Fruit fly (Drosophila melanogaster) whole organism, embryonic: ENCODE results near the gene Tre1.
A peak's percentile ranks its signal among the peaks of the same experiment; 100 is the strongest.

Experiments
- Adf1 ChIP-seq: fragments of 200-800 bp; sonication (Bioruptor generic); IDR thresholded peaks from 2 replicates; pipeline ENCODE4 v1.3.6; 2022; ENCODE audit warnings: missing biosample characterization, missing genetic modification characterization
- Asciz ChIP-seq: fragments of 200-800 bp; sonication (Bioruptor generic); optimal IDR thresholded peaks from 2 replicates; lab custom pipeline; 2017; ENCODE audit warnings: missing biosample characterization, mild to moderate bottlenecking, missing genetic modification characterization, missing genetic modification reagents
- CG10959 ChIP-seq: fragments of 200-800 bp; sonication (Bioruptor generic); IDR thresholded peaks from 2 replicates; pipeline ENCODE4 v1.3.6; 2022; ENCODE audit warnings: missing biosample characterization, missing genetic modification characterization
- CG11456 ChIP-seq: fragments of 200-800 bp; sonication (Bioruptor generic); IDR thresholded peaks from 3 replicates; pipeline ENCODE4 v1.3.6; 2022; ENCODE audit warnings: missing biosample characterization, missing genetic modification characterization
- CG12219 ChIP-seq: fragments of 200-800 bp; sonication (Bioruptor generic); optimal IDR thresholded peaks from 3 replicates; lab custom pipeline; 2018; ENCODE audit warnings: missing biosample characterization, mild to moderate bottlenecking, missing genetic modification characterization
- CG13123 ChIP-seq: fragments of 200-800 bp; sonication (Bioruptor generic); optimal IDR thresholded peaks from 2 replicates; lab custom pipeline; 2016; ENCODE audit warnings: missing biosample characterization, missing genetic modification characterization
- CG13424 ChIP-seq: fragments of 200-800 bp; sonication (Bioruptor generic); optimal IDR thresholded peaks from 2 replicates; lab custom pipeline; 2019; ENCODE audit warnings: missing biosample characterization, mild to moderate bottlenecking, missing genetic modification characterization, moderate library complexity
- CG14014 ChIP-seq: fragments of 200-800 bp; sonication (Bioruptor generic); IDR thresholded peaks from 2 replicates; pipeline ENCODE4 v1.3.6; 2022; ENCODE audit warnings: missing biosample characterization, missing genetic modification characterization
- CG1603 ChIP-seq: fragments of 200-800 bp; sonication (Bioruptor generic); optimal IDR thresholded peaks from 2 replicates; lab custom pipeline; 2019; ENCODE audit warnings: missing biosample characterization, mild to moderate bottlenecking, missing genetic modification characterization, moderate library complexity
- CG18599 ChIP-seq: fragments of 200-800 bp; sonication (Bioruptor generic); optimal IDR thresholded peaks from 3 replicates; lab custom pipeline; 2017; ENCODE audit warnings: missing biosample characterization, missing genetic modification characterization, mild to moderate bottlenecking, moderate library complexity, missing genetic modification reagents
- CG2120 ChIP-seq: fragments of 200-800 bp; sonication (Bioruptor generic); optimal IDR thresholded peaks from 3 replicates; lab custom pipeline; 2016; ENCODE audit warnings: missing biosample characterization, missing genetic modification characterization
- CG2875 ChIP-seq: fragments of 200-800 bp; sonication (Bioruptor generic); optimal IDR thresholded peaks from 2 replicates; lab custom pipeline; 2017; ENCODE audit warnings: missing biosample characterization, mild to moderate bottlenecking, missing genetic modification characterization, missing genetic modification reagents
- CG32767 ChIP-seq: fragments of 200-800 bp; sonication (Bioruptor generic); IDR thresholded peaks from 2 replicates; pipeline ENCODE4 v1.3.6; 2022; ENCODE audit warnings: missing biosample characterization, missing genetic modification characterization
- CG3847 ChIP-seq: fragments of 200-800 bp; sonication (Bioruptor generic); IDR thresholded peaks from 2 replicates; pipeline ENCODE4 v1.3.6; 2022; ENCODE audit warnings: missing biosample characterization, missing genetic modification characterization
- CG3995 ChIP-seq: fragments of 200-800 bp; sonication (Bioruptor generic); optimal IDR thresholded peaks from 3 replicates; lab custom pipeline; 2016; ENCODE audit warnings: missing biosample characterization, missing genetic modification characterization
- CG4404 ChIP-seq: fragments of 200-800 bp; sonication (Bioruptor generic); IDR thresholded peaks from 2 replicates; pipeline ENCODE4 v1.3.6; 2022; ENCODE audit warnings: missing biosample characterization, missing genetic modification characterization
- CG6654 ChIP-seq: fragments of 200-800 bp; sonication (Bioruptor generic); optimal IDR thresholded peaks from 2 replicates; lab custom pipeline; 2017; ENCODE audit warnings: missing biosample characterization, mild to moderate bottlenecking, missing genetic modification characterization
- CG9727 ChIP-seq: fragments of 200-800 bp; sonication (Bioruptor generic); optimal IDR thresholded peaks from 3 replicates; lab custom pipeline; 2017; ENCODE audit warnings: missing biosample characterization, mild to moderate bottlenecking, missing genetic modification characterization
- CG9817 ChIP-seq: fragments of 200-800 bp; sonication (Bioruptor generic); optimal IDR thresholded peaks from 2 replicates; lab custom pipeline; 2018; ENCODE audit warnings: missing biosample characterization, mild to moderate bottlenecking, missing genetic modification characterization, moderate library complexity
- CoRest ChIP-seq: fragments of 200-800 bp; sonication (Bioruptor generic); optimal IDR thresholded peaks from 3 replicates; lab custom pipeline; 2018; ENCODE audit warnings: missing biosample characterization, mild to moderate bottlenecking, missing genetic modification characterization, moderate library complexity
- ERR ChIP-seq: fragments of 200-800 bp; sonication (Bioruptor generic); optimal IDR thresholded peaks from 2 replicates; lab custom pipeline; 2016; ENCODE audit warnings: missing biosample characterization, missing genetic modification characterization
- Fer2 ChIP-seq: fragments of 200-800 bp; sonication (Bioruptor generic); optimal IDR thresholded peaks from 2 replicates; lab custom pipeline; 2018; ENCODE audit warnings: missing biosample characterization, mild to moderate bottlenecking, missing genetic modification characterization, moderate library complexity
- HLH3B ChIP-seq: fragments of 200-800 bp; sonication (Bioruptor generic); IDR thresholded peaks from 2 replicates; pipeline ENCODE4 v1.3.6; 2022; ENCODE audit warnings: missing biosample characterization, missing genetic modification characterization
- HLHmδ ChIP-seq: fragments of 200-800 bp; sonication (Bioruptor generic); optimal IDR thresholded peaks from 2 replicates; lab custom pipeline; 2018; ENCODE audit warnings: missing biosample characterization, mild to moderate bottlenecking, missing genetic modification characterization, moderate library complexity
- MESR4 ChIP-seq: fragments of 200-800 bp; sonication (Bioruptor generic); optimal IDR thresholded peaks from 2 replicates; lab custom pipeline; 2018; ENCODE audit warnings: missing biosample characterization, mild to moderate bottlenecking, missing genetic modification characterization, moderate library complexity
- Pdp1 ChIP-seq, 2 experiments: fragments of 200-800 bp; sonication (Bioruptor generic); optimal IDR thresholded peaks; 3 replicates each; lab custom pipeline; 2016; ENCODE audit warnings: missing biosample characterization in 2 of 2, missing genetic modification characterization in 2 of 2, mild to moderate bottlenecking in 1 of 2, moderate library complexity in 1 of 2
- Sry-β ChIP-seq: fragments of 200-800 bp; sonication (Bioruptor generic); optimal IDR thresholded peaks from 2 replicates; lab custom pipeline; 2018; ENCODE audit warnings: missing biosample characterization, mild to moderate bottlenecking, missing genetic modification characterization, moderate library complexity
- abd-A ChIP-seq: fragments of 200-800 bp; sonication (Bioruptor generic); optimal IDR thresholded peaks from 3 replicates; lab custom pipeline; 2019; ENCODE audit warnings: missing biosample characterization, mild to moderate bottlenecking, missing genetic modification characterization, moderate library complexity
- ash1 ChIP-seq: fragments of 200-800 bp; sonication (Bioruptor generic); optimal IDR thresholded peaks from 2 replicates; lab custom pipeline; 2018; ENCODE audit warnings: missing biosample characterization, mild to moderate bottlenecking, missing genetic modification characterization
- bbx ChIP-seq: fragments of 200-800 bp; sonication (Bioruptor generic); IDR thresholded peaks from 2 replicates; pipeline ENCODE4 v1.3.6; 2022; ENCODE audit warnings: missing biosample characterization, missing genetic modification characterization; ENCODE audit not compliant: partially characterized antibody
- cad ChIP-seq: fragments of >200 bp; optimal IDR thresholded peaks from 2 replicates; lab custom pipeline; 2017; ENCODE audit warnings: missing biosample characterization, missing genetic modification characterization
- corto ChIP-seq: fragments of 200-800 bp; sonication (Bioruptor generic); optimal IDR thresholded peaks from 2 replicates; lab custom pipeline; 2016; ENCODE audit warnings: missing biosample characterization, mild to moderate bottlenecking, missing genetic modification characterization, moderate library complexity
- da ChIP-seq: fragments of 200-800 bp; sonication (Bioruptor generic); optimal IDR thresholded peaks from 2 replicates; lab custom pipeline; 2016; ENCODE audit warnings: missing biosample characterization, missing genetic modification characterization
- fu2 ChIP-seq: fragments of 200-800 bp; sonication (Bioruptor generic); optimal IDR thresholded peaks from 2 replicates; lab custom pipeline; 2016; ENCODE audit warnings: missing biosample characterization, missing genetic modification characterization
- gce ChIP-seq: fragments of 200-800 bp; sonication (Bioruptor generic); IDR thresholded peaks from 3 replicates; pipeline ENCODE4 v1.3.6; 2022; ENCODE audit warnings: missing biosample characterization, missing genetic modification characterization
- grau ChIP-seq: fragments of 200-800 bp; optimal IDR thresholded peaks from 3 replicates; lab custom pipeline; 2019; ENCODE audit warnings: missing biosample characterization, mild to moderate bottlenecking, missing genetic modification characterization, moderate library complexity
- grn ChIP-seq: fragments of 200-800 bp; sonication (Bioruptor generic); optimal IDR thresholded peaks from 3 replicates; lab custom pipeline; 2017; ENCODE audit warnings: missing biosample characterization, missing genetic modification characterization
- maf-S ChIP-seq: fragments of 200-800 bp; sonication (Bioruptor generic); optimal IDR thresholded peaks from 2 replicates; lab custom pipeline; 2016; ENCODE audit warnings: missing biosample characterization, missing genetic modification characterization
- ranshi ChIP-seq: fragments of 200-800 bp; sonication (Bioruptor generic); IDR thresholded peaks from 2 replicates; pipeline ENCODE4 v1.3.6; 2022; ENCODE audit warnings: missing biosample characterization, missing genetic modification characterization
- row ChIP-seq: fragments of 200-800 bp; sonication (Bioruptor generic); IDR thresholded peaks from 3 replicates; pipeline ENCODE4 v1.3.6; 2022; ENCODE audit warnings: missing biosample characterization, missing genetic modification characterization
- salm ChIP-seq: fragments of 200-800 bp; sonication (Bioruptor generic); optimal IDR thresholded peaks from 2 replicates; lab custom pipeline; 2018; ENCODE audit warnings: missing biosample characterization, mild to moderate bottlenecking, missing genetic modification characterization
- seq ChIP-seq: fragments of 200-800 bp; sonication (Bioruptor generic); IDR thresholded peaks from 2 replicates; pipeline ENCODE4 v1.3.6; 2022; ENCODE audit warnings: missing biosample characterization, missing genetic modification characterization
- slou ChIP-seq: fragments of 200-800 bp; sonication (Bioruptor generic); optimal IDR thresholded peaks from 3 replicates; lab custom pipeline; 2016; ENCODE audit warnings: missing biosample characterization, missing genetic modification characterization
- so ChIP-seq: fragments of 200-800 bp; sonication (Bioruptor generic); IDR thresholded peaks from 3 replicates; pipeline ENCODE4 v1.3.6; 2022; ENCODE audit warnings: missing biosample characterization, missing genetic modification characterization
- sqz ChIP-seq: fragments of 200-800 bp; sonication (Bioruptor generic); optimal IDR thresholded peaks from 3 replicates; lab custom pipeline; 2018; ENCODE audit warnings: missing biosample characterization, mild to moderate bottlenecking, missing genetic modification characterization
- sr ChIP-seq: fragments of 200-800 bp; sonication (Bioruptor generic); IDR thresholded peaks from 3 replicates; pipeline ENCODE4 v1.3.6; 2022; ENCODE audit warnings: missing biosample characterization, missing genetic modification characterization
- unc-4 ChIP-seq: fragments of 200-800 bp; sonication (Bioruptor generic); IDR thresholded peaks from 2 replicates; pipeline ENCODE4 v1.3.6; 2022; ENCODE audit warnings: missing biosample characterization, missing genetic modification characterization; ENCODE audit not compliant: partially characterized antibody
- wor ChIP-seq: fragments of 200-800 bp; sonication (Bioruptor generic); IDR thresholded peaks from 2 replicates; pipeline ENCODE4 v1.3.6; 2022; ENCODE audit warnings: missing biosample characterization, missing genetic modification characterization

Gene Tre1

dm6 chrX:5705899-5706312 is 26.1 kb upstream of the Tre1 start (continued):
- peak; percentile 67 for TF ChIP-seq CG12219 (GFP tag; lab: Kevin White, UChicago)
- TF ChIP-seq ERR (GFP tag; lab: Kevin White, UChicago) = no peak
- TF ChIP-seq salm (tag; lab: Kevin White, UChicago) = peak; percentile 71
- peak; percentile 83 for TF ChIP-seq CG4404 (GFP tag; lab: Robert Waterston, UW)
- no peak for TF ChIP-seq bbx (GFP tag; lab: Robert Waterston, UW)
- no peak for TF ChIP-seq da (GFP tag; lab: Kevin White, UChicago)
- TF ChIP-seq wor (GFP tag; lab: Robert Waterston, UW) = peak; percentile 69
- peak; percentile 92 for TF ChIP-seq so (GFP tag; lab: Robert Waterston, UW)
- TF ChIP-seq CG10959 = peak; percentile 47
- peak; percentile 90 for TF ChIP-seq HLH3B (GFP tag; lab: Robert Waterston, UW)
- peak; percentile 22 for TF ChIP-seq CG6654
- peak; percentile 70; the same call in 2 of the 3 replicates for TF ChIP-seq sr (GFP tag; lab: Robert Waterston, UW)
- TF ChIP-seq CG2875 (GFP tag; lab: Kevin White, UChicago) = peak; percentile 64
- TF ChIP-seq CG14014 (GFP tag; lab: Robert Waterston, UW) = peak; percentile 89
- TF ChIP-seq unc-4 = no peak
- TF ChIP-seq CG18599 (GFP tag; lab: Kevin White, UChicago) = peak; percentile 94
- TF ChIP-seq CG9727 (GFP tag; lab: Kevin White, UChicago) = peak; percentile 78
- TF ChIP-seq fu2 (GFP tag; lab: Kevin White, UChicago) = no peak
- TF ChIP-seq CG32767 (GFP tag; lab: Robert Waterston, UW) = peak; percentile 84
- no peak for TF ChIP-seq corto (GFP tag; lab: Kevin White, UChicago)
- TF ChIP-seq ash1 = peak; percentile 5
- no peak for TF ChIP-seq CG13123 (GFP tag; lab: Kevin White, UChicago)
- TF ChIP-seq Asciz (GFP tag; lab: Kevin White, UChicago) = peak; percentile 79
- TF ChIP-seq slou (GFP tag; lab: Kevin White, UChicago) = peak; percentile 35
- peak; percentile 90 for TF ChIP-seq row (GFP tag; lab: Robert Waterston, UW)
- TF ChIP-seq CG1603 (tag; lab: Kevin White, UChicago) = peak; percentile 90
- peak; percentile 85 to 90 for TF ChIP-seq Pdp1 (GFP tag; optimal IDR thresholded peaks at IDR 0.05; lab: Kevin White, UChicago)
- peak; percentile 55 for TF ChIP-seq Adf1 (GFP tag; lab: Robert Waterston, UW)
- peak; percentile 42 for TF ChIP-seq maf-S (GFP tag; lab: Kevin White, UChicago)
- no peak for TF ChIP-seq MESR4 (GFP tag; lab: Kevin White, UChicago)
- TF ChIP-seq grn = peak; percentile 66

- no peak for TF ChIP-seq CG11456 (GFP tag; lab: Robert Waterston, UW)
- TF ChIP-seq Sry-β (GFP tag; lab: Kevin White, UChicago) = peak; percentile 57
- TF ChIP-seq CG3995 (GFP tag; lab: Kevin White, UChicago) = peak; percentile 93
Observed at dm6 chrX:5705097-5705496, 25.3 kb upstream of the Tre1 start.

dm6 chrX:5699824-5700498 is 20.2 kb upstream of the Tre1 start:
- TF ChIP-seq gce (no peak), CG9817 (peak; percentile 33), abd-A (peak; percentile 67), CG3847 (GFP tag; lab: Robert Waterston, UW) (0 out of 2 replicates have a peak, but pooled peaks have one; percentile 29), CG12219 (GFP tag; lab: Kevin White, UChicago) (peak; percentile 40), CG2120 (GFP tag; lab: Kevin White, UChicago) (peak; percentile 62), cad (GFP tag; lab: Kevin White, UChicago) (no peak), grau (tag; lab: Kevin White, UChicago) (peak; percentile 69), HLHmδ (GFP tag; lab: Kevin White, UChicago) (no peak), CG13424 (tag; lab: Kevin White, UChicago) (peak; percentile 64), sqz (GFP tag; lab: Kevin White, UChicago) (peak; percentile 27), seq (peak; percentile 28; the same call in 1 of the 2 replicates), Fer2 (tag; lab: Kevin White, UChicago) (no peak), ranshi (GFP tag; lab: Robert Waterston, UW) (peak; percentile 40; the same call in 1 of the 2 replicates), CoRest (peak; percentile 73)
